Worm (Caenorhabditis elegans) whole organism, young adult: ENCODE results near the gene deb-1.
A peak's percentile ranks its signal among the peaks of the same experiment; 100 is the strongest.

Experiments used
- F22D6.2 ChIP-seq: sonication (generic microtip); optimal IDR thresholded peaks from 2 replicates; lab custom pipeline; 2016; ENCODE audit warnings: mild to moderate bottlenecking, missing genetic modification characterization, missing compliant biosample characterization
- F39B2.1 ChIP-seq: fragments of 200-800 bp; sonication (Bioruptor generic); IDR thresholded peaks from 2 replicates; pipeline ENCODE4 v1.3.6; 2022; ENCODE audit warnings: missing genetic modification reagents, missing genetic modification characterization, missing compliant biosample characterization
- T07F8.4 ChIP-seq: sonication (generic microtip); optimal IDR thresholded peaks from 2 replicates; lab custom pipeline; 2016; ENCODE audit warnings: mild to moderate bottlenecking, missing genetic modification characterization, moderate library complexity, missing compliant biosample characterization
- T26A5.8 ChIP-seq: sonication (generic microtip); optimal IDR thresholded peaks from 2 replicates; lab custom pipeline; 2016; ENCODE audit warnings: missing genetic modification characterization, missing compliant biosample characterization
- Y53F4B.3 ChIP-seq: fragments of 200-800 bp; sonication (Bioruptor generic); IDR thresholded peaks from 2 replicates; pipeline ENCODE4 v1.3.6; 2022; ENCODE audit warnings: missing genetic modification reagents, missing genetic modification characterization, missing compliant biosample characterization
- Y67H2A.10 ChIP-seq: fragments of 200-800 bp; sonication (Bioruptor generic); conservative IDR thresholded peaks from 2 replicates; pipeline ENCODE4 v1.3.6; 2022; ENCODE audit warnings: missing genetic modification reagents, missing genetic modification characterization, missing compliant biosample characterization
- Y79H2A.3 ChIP-seq: fragments of 200-800 bp; sonication (Bioruptor generic); conservative IDR thresholded peaks from 2 replicates; pipeline ENCODE4 v1.3.6; 2022; ENCODE audit warnings: missing genetic modification reagents, missing genetic modification characterization, missing compliant biosample characterization
- ZK185.1 ChIP-seq: sonication (generic microtip); optimal IDR thresholded peaks from 2 replicates; lab custom pipeline; 2016; ENCODE audit warnings: mild to moderate bottlenecking, missing genetic modification characterization, missing compliant biosample characterization; ENCODE audit not compliant: poor library complexity, severe bottlenecking
- attf-3 ChIP-seq: fragments of 200-800 bp; sonication (Bioruptor generic); conservative IDR thresholded peaks from 2 replicates; pipeline ENCODE4 v1.3.6; 2022; ENCODE audit warnings: missing genetic modification reagents, missing genetic modification characterization, missing compliant biosample characterization
- attf-5 ChIP-seq: fragments of 200-800 bp; sonication (Bioruptor generic); optimal IDR thresholded peaks from 2 replicates; lab custom pipeline; 2018; ENCODE audit warnings: mild to moderate bottlenecking, missing genetic modification characterization, missing compliant biosample characterization
- attf-6 ChIP-seq: fragments of 200-800 bp; sonication (Bioruptor generic); IDR thresholded peaks from 2 replicates; pipeline ENCODE4 v1.3.6; 2022; ENCODE audit warnings: missing genetic modification reagents, missing genetic modification characterization, missing compliant biosample characterization
- bed-1 ChIP-seq: fragments of 200-800 bp; sonication (Bioruptor generic); IDR thresholded peaks from 2 replicates; pipeline ENCODE4 v1.3.6; 2022; ENCODE audit warnings: missing genetic modification reagents, missing genetic modification characterization, missing compliant biosample characterization
- cebp-1 ChIP-seq, 2 experiments: fragments of 200-800 bp in 1 of 2; sonication (Bioruptor generic) in 1 of 2; sonication (generic microtip) in 1 of 2; IDR thresholded peaks in 1 of 2; optimal IDR thresholded peaks in 1 of 2; 2 replicates each; pipeline versions ENCODE4 v1.3.6 to Lab custom; 2017 to 2022; ENCODE audit warnings: missing compliant biosample characterization in 2 of 2, missing genetic modification characterization in 2 of 2, mild to moderate bottlenecking in 1 of 2, missing genetic modification reagents in 1 of 2, moderate library complexity in 1 of 2
- cebp-2 ChIP-seq: fragments of 200-800 bp; sonication (Bioruptor generic); IDR thresholded peaks from 2 replicates; pipeline ENCODE4 v1.3.6; 2022; ENCODE audit warnings: missing genetic modification characterization, missing compliant biosample characterization
- ceh-100 ChIP-seq: fragments of 200-800 bp; sonication (Bioruptor generic); IDR thresholded peaks from 2 replicates; pipeline ENCODE4 v1.3.6; 2022; ENCODE audit warnings: missing genetic modification reagents, missing genetic modification characterization, missing compliant biosample characterization
- ceh-27 ChIP-seq: fragments of 200-800 bp; sonication (Bioruptor generic); optimal IDR thresholded peaks from 2 replicates; lab custom pipeline; 2018; ENCODE audit warnings: mild to moderate bottlenecking, missing genetic modification characterization, moderate library complexity, missing compliant biosample characterization
- ceh-58 ChIP-seq: fragments of 200-800 bp; sonication (Bioruptor generic); IDR thresholded peaks from 2 replicates; pipeline ENCODE4 v1.3.6; 2022; ENCODE audit warnings: missing genetic modification characterization, missing compliant biosample characterization
- ceh-91 ChIP-seq: fragments of 200-800 bp; sonication (Bioruptor generic); IDR thresholded peaks from 2 replicates; pipeline ENCODE4 v1.3.6; 2022; ENCODE audit warnings: missing genetic modification reagents, missing genetic modification characterization, missing compliant biosample characterization
- die-1 ChIP-seq: sonication (generic microtip); optimal IDR thresholded peaks from 2 replicates; lab custom pipeline; 2016; ENCODE audit warnings: missing genotype, mild to moderate bottlenecking, missing genetic modification characterization, missing compliant biosample characterization
- dpff-1 ChIP-seq: sonication (generic microtip); optimal IDR thresholded peaks from 2 replicates; lab custom pipeline; 2017; ENCODE audit warnings: mild to moderate bottlenecking, missing genetic modification characterization, missing compliant biosample characterization
- egl-18 ChIP-seq: fragments of 200-800 bp; sonication (Bioruptor generic); IDR thresholded peaks from 2 replicates; pipeline ENCODE4 v1.3.6; 2022; ENCODE audit warnings: missing genetic modification reagents, missing genetic modification characterization, missing compliant biosample characterization
- fkh-3 ChIP-seq: sonication (generic microtip); optimal IDR thresholded peaks from 2 replicates; lab custom pipeline; 2016; ENCODE audit warnings: mild to moderate bottlenecking, missing genetic modification characterization, missing compliant biosample characterization
- hlh-26 ChIP-seq: fragments of 200-800 bp; sonication (Bioruptor generic); conservative IDR thresholded peaks from 2 replicates; pipeline ENCODE4 v1.3.6; 2022; ENCODE audit warnings: missing genetic modification reagents, missing genetic modification characterization, missing compliant biosample characterization
- hmg-1.2 ChIP-seq: fragments of 200-800 bp; sonication (Bioruptor generic); IDR thresholded peaks from 2 replicates; pipeline ENCODE4 v1.3.6; 2022; ENCODE audit warnings: missing genetic modification reagents, missing genetic modification characterization, missing compliant biosample characterization
- hrde-1 ChIP-seq: sonication (generic microtip); optimal IDR thresholded peaks from 2 replicates; lab custom pipeline; 2016; ENCODE audit warnings: missing genetic modification characterization, mild to moderate bottlenecking, missing compliant biosample characterization, moderate library complexity, missing genotype, missing genetic modification reagents, borderline replicate concordance
- hsf-1 ChIP-seq: fragments of 200-800 bp; sonication (Bioruptor generic); IDR thresholded peaks from 2 replicates; pipeline ENCODE4 v1.3.6; 2022; ENCODE audit warnings: missing genetic modification reagents, missing genetic modification characterization, missing compliant biosample characterization
- lag-1 ChIP-seq: fragments of 200-800 bp; sonication (Bioruptor generic); IDR thresholded peaks from 2 replicates; pipeline ENCODE4 v1.3.6; 2022; ENCODE audit warnings: missing genetic modification reagents, missing genetic modification characterization, missing compliant biosample characterization
- let-526 ChIP-seq: fragments of 200-800 bp; sonication (Bioruptor generic); IDR thresholded peaks from 2 replicates; pipeline ENCODE4 v1.3.6; 2022; ENCODE audit warnings: missing genetic modification reagents, missing genetic modification characterization, missing compliant biosample characterization
- lin-40 ChIP-seq: sonication (generic microtip); optimal IDR thresholded peaks from 2 replicates; lab custom pipeline; 2016; ENCODE audit warnings: missing genetic modification characterization, mild to moderate bottlenecking, missing compliant biosample characterization, missing genotype, missing genetic modification reagents
- lir-1 ChIP-seq: fragments of 200-800 bp; sonication (Bioruptor generic); conservative IDR thresholded peaks from 2 replicates; pipeline ENCODE4 v1.3.6; 2022; ENCODE audit warnings: missing genetic modification reagents, missing genetic modification characterization, missing compliant biosample characterization
- madf-10 ChIP-seq: sonication (generic microtip); optimal IDR thresholded peaks from 2 replicates; lab custom pipeline; 2016; ENCODE audit warnings: mild to moderate bottlenecking, missing genetic modification characterization, missing compliant biosample characterization
- madf-3 ChIP-seq: fragments of 200-800 bp; sonication (Bioruptor generic); IDR thresholded peaks from 2 replicates; pipeline ENCODE4 v1.3.6; 2022; ENCODE audit warnings: missing genetic modification reagents, missing genetic modification characterization, missing compliant biosample characterization
- madf-6 ChIP-seq: fragments of 200-800 bp; sonication (Bioruptor generic); IDR thresholded peaks from 2 replicates; pipeline ENCODE4 v1.3.6; 2022; ENCODE audit warnings: missing genetic modification reagents, missing genetic modification characterization, missing compliant biosample characterization
- mcd-1 ChIP-seq: fragments of 200-800 bp; sonication (Bioruptor generic); IDR thresholded peaks from 2 replicates; pipeline ENCODE4 v1.3.6; 2022; ENCODE audit warnings: missing genetic modification reagents, missing genetic modification characterization, missing compliant biosample characterization
- nfyb-1 ChIP-seq: fragments of 200-800 bp; sonication (Bioruptor generic); IDR thresholded peaks from 2 replicates; pipeline ENCODE4 v1.3.6; 2022; ENCODE audit warnings: missing genetic modification reagents, missing genetic modification characterization, missing compliant biosample characterization
- nhr-27 ChIP-seq: fragments of 200-800 bp; sonication (Bioruptor generic); optimal IDR thresholded peaks from 2 replicates; lab custom pipeline; 2018; ENCODE audit warnings: mild to moderate bottlenecking, missing genetic modification characterization, moderate library complexity, missing compliant biosample characterization
- nhr-90 ChIP-seq: sonication (generic microtip); optimal IDR thresholded peaks from 2 replicates; lab custom pipeline; 2016; ENCODE audit warnings: missing genotype, mild to moderate bottlenecking, missing genetic modification characterization, missing compliant biosample characterization
- sdz-38 ChIP-seq: sonication (generic microtip); optimal IDR thresholded peaks from 2 replicates; lab custom pipeline; 2016; ENCODE audit warnings: missing genotype, missing genetic modification characterization, missing compliant biosample characterization
- sea-2 ChIP-seq: fragments of 200-800 bp; sonication (Bioruptor generic); IDR thresholded peaks from 2 replicates; pipeline ENCODE4 v1.3.6; 2022; ENCODE audit warnings: missing genetic modification characterization, missing compliant biosample characterization
- snpc-1.3 ChIP-seq: sonication (generic microtip); optimal IDR thresholded peaks from 2 replicates; lab custom pipeline; 2017; ENCODE audit warnings: missing genetic modification characterization, mild to moderate bottlenecking, missing compliant biosample characterization, antibody characterized with exemption, moderate library complexity, missing genotype, missing genetic modification reagents; ENCODE audit not compliant: insufficient read depth
- somi-1 ChIP-seq: fragments of 200-800 bp; sonication (Bioruptor generic); optimal IDR thresholded peaks from 2 replicates; lab custom pipeline; 2018; ENCODE audit warnings: mild to moderate bottlenecking, missing genetic modification characterization, missing compliant biosample characterization
- sptf-2 ChIP-seq: fragments of 200-800 bp; sonication (Bioruptor generic); optimal IDR thresholded peaks from 2 replicates; lab custom pipeline; 2018; ENCODE audit warnings: mild to moderate bottlenecking, missing genetic modification characterization, missing compliant biosample characterization
- tlf-1 ChIP-seq: fragments of 200-800 bp; sonication (Bioruptor generic); optimal IDR thresholded peaks from 2 replicates; lab custom pipeline; 2018; ENCODE audit warnings: mild to moderate bottlenecking, missing genetic modification characterization, missing compliant biosample characterization
- xnd-1 ChIP-seq: sonication (generic microtip); optimal IDR thresholded peaks from 2 replicates; lab custom pipeline; 2016; ENCODE audit warnings: missing genotype, missing genetic modification reagents, missing genetic modification characterization, missing compliant biosample characterization
- ztf-18 ChIP-seq: sonication (generic microtip); optimal IDR thresholded peaks from 2 replicates; lab custom pipeline; 2016; ENCODE audit warnings: missing genotype, mild to moderate bottlenecking, missing genetic modification characterization, missing compliant biosample characterization
- ztf-3 ChIP-seq: fragments of 200-800 bp; sonication (Bioruptor generic); optimal IDR thresholded peaks from 2 replicates; lab custom pipeline; 2018; ENCODE audit warnings: mild to moderate bottlenecking, missing genetic modification characterization, missing compliant biosample characterization

Gene deb-1

ce11 chrIV:7107893-7108292 is 13.8 kb upstream of the deb-1 start, which contains the start of gene ZC477.2 (continued):
- TF ChIP-seq ceh-91 (GFP tag; lab: Robert Waterston, UW) (no peak), madf-6 (GFP tag; lab: Robert Waterston, UW) (no peak)

- no peak for TF ChIP-seq hsf-1
- TF ChIP-seq hmg-1.2 (GFP tag; lab: Robert Waterston, UW): peak; percentile 36; the same call in 1 of the 2 replicates
- no peak for TF ChIP-seq egl-18 (GFP tag; lab: Robert Waterston, UW)
- TF ChIP-seq nfyb-1 (GFP tag; lab: Robert Waterston, UW): 0 out of 2 replicates have a peak, but pooled peaks have one; percentile 29
- no peak for TF ChIP-seq ceh-27
- no peak for TF ChIP-seq Y67H2A.10 (GFP tag; lab: Robert Waterston, UW)
- no peak for TF ChIP-seq hlh-26 (GFP tag; lab: Robert Waterston, UW)
- TF ChIP-seq lag-1: no peak
- no peak for TF ChIP-seq dpff-1
- TF ChIP-seq hrde-1 (tag; lab: Kevin White, UChicago): no peak
- TF ChIP-seq ZK185.1: peak; percentile 31
- TF ChIP-seq fkh-3: no peak
- TF ChIP-seq attf-6 (GFP tag; lab: Robert Waterston, UW): no peak
- no peak for TF ChIP-seq somi-1 (GFP tag; lab: Kevin White, UChicago)
- TF ChIP-seq T26A5.8 (tag; lab: Kevin White, UChicago): no peak
- no peak for TF ChIP-seq nhr-27 (tag; lab: Kevin White, UChicago)
- peak; percentile 95 for TF ChIP-seq ztf-18 (tag; lab: Kevin White, UChicago)
- TF ChIP-seq cebp-2 (GFP tag; lab: Robert Waterston, UW): no peak
- TF ChIP-seq die-1 (tag; lab: Kevin White, UChicago): no peak
- no peak for TF ChIP-seq ceh-100
- TF ChIP-seq let-526: no peak
- no peak for TF ChIP-seq ceh-58
- no peak for TF ChIP-seq ztf-3
- TF ChIP-seq attf-5 (GFP tag; lab: Kevin White, UChicago): no peak
- no peak for TF ChIP-seq bed-1 (GFP tag; lab: Robert Waterston, UW)
- TF ChIP-seq Y79H2A.3 (GFP tag; lab: Robert Waterston, UW): no peak
- no peak for TF ChIP-seq cebp-1 (GFP tag; IDR thresholded peaks at IDR 0.05; lab: Robert Waterston, UW)
- no peak for TF ChIP-seq cebp-1 (tag; optimal IDR thresholded peaks at IDR 0.05; lab: Kevin White, UChicago)
- TF ChIP-seq lir-1: peak; percentile 19; the same call in 1 of the 2 replicates
- no peak for TF ChIP-seq madf-10 (tag; lab: Kevin White, UChicago)
- TF ChIP-seq Y53F4B.3 (GFP tag; lab: Robert Waterston, UW): no peak
- TF ChIP-seq T07F8.4 (tag; lab: Kevin White, UChicago): no peak
- peak; percentile 17 for TF ChIP-seq xnd-1 (tag; lab: Kevin White, UChicago)
- no peak for TF ChIP-seq nhr-90 (tag; lab: Kevin White, UChicago)
- TF ChIP-seq sptf-2: no peak
- TF ChIP-seq madf-3 (GFP tag; lab: Robert Waterston, UW): 0 out of 2 replicates have a peak, but pooled peaks have one; percentile 1
- TF ChIP-seq sea-2: no peak
- TF ChIP-seq lin-40 (tag; lab: Kevin White, UChicago): peak; percentile 76
- peak; percentile 60; the same call in 1 of the 2 replicates for TF ChIP-seq attf-3 (GFP tag; lab: Robert Waterston, UW)
- TF ChIP-seq snpc-1.3 (tag; lab: Kevin White, UChicago): no peak
- TF ChIP-seq sdz-38: no peak
- TF ChIP-seq tlf-1 (GFP tag; lab: Kevin White, UChicago): peak; percentile 31
- no peak for TF ChIP-seq F22D6.2 (tag; lab: Kevin White, UChicago)
- peak; percentile 79 for TF ChIP-seq mcd-1 (GFP tag; lab: Robert Waterston, UW)
- no peak for TF ChIP-seq F39B2.1 (GFP tag; lab: Robert Waterston, UW)
These were observed 9.2 kb upstream of the deb-1 start, which contains the start of the genes rde-8 and ZC477.3 for ce11 chrIV:7103211-7103679. Gene rde-8, minus strand, starts transcription at chrIV:7103261. Gene ZC477.3, plus strand, starts transcription at chrIV:7103492.
